Worm (Caenorhabditis elegans) whole organism, young adult: ENCODE measurements around the gene str-16.

Experiments
- B0336.3 ChIP-seq: fragments of 200-800 bp; sonication (Bioruptor generic); IDR thresholded peaks from 2 replicates; pipeline ENCODE4 v1.3.6; 2022; ENCODE audit warnings: missing genetic modification characterization, missing compliant biosample characterization
- ama-1 ChIP-seq, 3 experiments: fragments of 150-350 bp in 1 of 3; sonication (generic microtip) in 2 of 3; optimal IDR thresholded peaks; 2 replicates each; lab custom pipeline; 2014 to 2018; ENCODE audit warnings: missing biosample characterization in 2 of 3, missing genetic modification characterization in 2 of 3, missing genetic modification reagents in 2 of 3
- dpl-1 ChIP-seq: fragments of 150-350 bp; optimal IDR thresholded peaks from 2 replicates; lab custom pipeline; 2014; ENCODE audit warnings: missing biosample characterization, missing genetic modification reagents, missing genetic modification characterization
- ets-4 ChIP-seq: fragments of 200-800 bp; sonication (Bioruptor generic); optimal IDR thresholded peaks from 2 replicates; lab custom pipeline; 2018; ENCODE audit warnings: mild to moderate bottlenecking, missing genetic modification characterization, missing compliant biosample characterization
- lin-40 ChIP-seq: sonication (generic microtip); optimal IDR thresholded peaks from 2 replicates; lab custom pipeline; 2016; ENCODE audit warnings: missing genetic modification characterization, mild to moderate bottlenecking, missing compliant biosample characterization, missing genotype, missing genetic modification reagents
- nfyb-1 ChIP-seq: fragments of 200-800 bp; sonication (Bioruptor generic); IDR thresholded peaks from 2 replicates; pipeline ENCODE4 v1.3.6; 2022; ENCODE audit warnings: missing genetic modification reagents, missing genetic modification characterization, missing compliant biosample characterization
- pbrm-1 ChIP-seq: fragments of 200-800 bp; sonication (Bioruptor generic); IDR thresholded peaks from 2 replicates; pipeline ENCODE4 v1.3.6; 2022; ENCODE audit warnings: missing genetic modification reagents, missing genetic modification characterization, missing compliant biosample characterization
- sea-2 ChIP-seq: fragments of 200-800 bp; sonication (Bioruptor generic); IDR thresholded peaks from 2 replicates; pipeline ENCODE4 v1.3.6; 2022; ENCODE audit warnings: missing genetic modification characterization, missing compliant biosample characterization

- TF ChIP-seq nfyb-1 (GFP tag; lab: Robert Waterston, UW) (no peak), dpl-1 (GFP tag; lab: Kevin White, UChicago) (no peak), sea-2 (GFP tag; lab: Robert Waterston, UW) (no peak), lin-40 (tag; lab: Kevin White, UChicago) (no peak), ets-4 (no peak), B0336.3 (GFP tag; lab: Robert Waterston, UW) (no peak), ama-1 (optimal IDR thresholded peaks at IDR 0.05; lab: Kevin White, UChicago) (no peak), ama-1 (GFP tag; optimal IDR thresholded peaks at IDR 0.05; lab: Kevin White, UChicago) (no peak), pbrm-1 (GFP tag; lab: Robert Waterston, UW) (no peak)
Measured at ce11 chrV:3218604-3219003, 18.1 kb upstream of the str-16 start.
